Fruit fly (Drosophila melanogaster): Measurements from ENCODE around the gene CG31446.

DNA sequence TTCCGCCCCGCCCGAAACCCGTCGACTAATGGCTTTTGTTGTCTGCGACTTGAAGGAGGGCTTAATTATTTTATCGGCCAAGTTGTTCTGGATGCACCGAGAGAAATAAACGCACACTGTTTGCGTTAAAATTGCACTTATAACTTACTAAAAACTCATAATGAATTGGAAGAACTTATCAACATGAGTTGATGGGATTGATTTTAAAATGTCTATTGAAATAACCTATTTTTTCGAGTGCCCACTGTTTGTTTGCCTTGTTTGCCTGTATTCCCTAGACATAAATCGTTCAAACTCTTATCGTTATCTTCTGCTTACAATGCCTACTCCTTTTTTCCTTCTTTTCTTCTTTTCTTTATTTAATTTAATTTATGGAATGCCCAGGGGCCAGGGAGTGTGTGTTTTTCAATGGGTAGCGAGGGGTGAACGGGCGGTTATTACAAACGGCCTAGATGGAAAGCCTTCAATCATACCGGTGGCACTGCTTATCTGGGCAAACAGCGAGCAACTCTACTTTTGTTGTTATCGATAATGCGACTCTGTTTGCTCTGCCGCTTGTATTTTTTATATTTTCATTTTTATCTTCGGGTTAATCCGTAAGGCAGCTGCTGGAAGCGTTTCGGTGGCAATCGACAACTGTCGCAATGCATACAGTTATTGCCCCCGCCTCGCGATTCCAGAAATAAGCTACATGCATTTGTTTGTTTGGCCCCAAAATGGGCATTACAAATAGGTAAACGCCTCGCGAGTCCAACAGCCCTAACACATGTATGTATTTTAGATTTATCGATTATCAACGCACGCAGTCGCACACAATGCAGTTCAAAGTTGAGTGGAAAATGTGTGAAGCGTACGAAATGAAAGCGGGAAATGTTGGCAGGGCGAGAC lies 16.5 kb upstream of the CG31446 start:
- TF ChIP-seq psq (optimal IDR thresholded peaks at IDR 0.05) (no peak), Sin3A (optimal IDR thresholded peaks at IDR 0.05) (no peak), h (optimal IDR thresholded peaks at IDR 0.05) (no peak)
